Worm (Caenorhabditis elegans) whole organism, young adult: ENCODE data around the gene Y116A8C.468.
A peak's percentile ranks its signal among the peaks of the same experiment; 100 is the strongest.

Experiments used
- B0261.1 ChIP-seq: sonication (generic microtip); optimal IDR thresholded peaks from 2 replicates; lab custom pipeline; 2016; ENCODE audit warnings: mild to moderate bottlenecking, missing genetic modification characterization, moderate library complexity, missing compliant biosample characterization
- B0336.3 ChIP-seq: fragments of 200-800 bp; sonication (Bioruptor generic); IDR thresholded peaks from 2 replicates; pipeline ENCODE4 v1.3.6; 2022; ENCODE audit warnings: missing genetic modification characterization, missing compliant biosample characterization
- D2030.7 ChIP-seq: fragments of 200-800 bp; sonication (Bioruptor generic); IDR thresholded peaks from 2 replicates; pipeline ENCODE4 v1.3.6; 2022; ENCODE audit warnings: missing genetic modification reagents, missing genetic modification characterization, missing compliant biosample characterization
- F10E7.11 ChIP-seq: sonication (generic microtip); optimal IDR thresholded peaks from 2 replicates; lab custom pipeline; 2017; ENCODE audit warnings: mild to moderate bottlenecking, missing genetic modification characterization, moderate library complexity, missing compliant biosample characterization
- F52B5.7 ChIP-seq: sonication (generic microtip); optimal IDR thresholded peaks from 2 replicates; lab custom pipeline; 2016; ENCODE audit warnings: mild to moderate bottlenecking, missing genetic modification characterization, missing compliant biosample characterization
- T26A5.8 ChIP-seq: sonication (generic microtip); optimal IDR thresholded peaks from 2 replicates; lab custom pipeline; 2016; ENCODE audit warnings: missing genetic modification characterization, missing compliant biosample characterization
- Y53F4B.3 ChIP-seq: fragments of 200-800 bp; sonication (Bioruptor generic); IDR thresholded peaks from 2 replicates; pipeline ENCODE4 v1.3.6; 2022; ENCODE audit warnings: missing genetic modification reagents, missing genetic modification characterization, missing compliant biosample characterization
- ZK185.1 ChIP-seq: sonication (generic microtip); optimal IDR thresholded peaks from 2 replicates; lab custom pipeline; 2016; ENCODE audit warnings: mild to moderate bottlenecking, missing genetic modification characterization, missing compliant biosample characterization; ENCODE audit not compliant: poor library complexity, severe bottlenecking
- akir-1 ChIP-seq: fragments of 200-800 bp; sonication (Bioruptor generic); optimal IDR thresholded peaks from 2 replicates; lab custom pipeline; 2018; ENCODE audit warnings: mild to moderate bottlenecking, missing genetic modification characterization, moderate library complexity, missing compliant biosample characterization
- bed-2 ChIP-seq: fragments of 200-800 bp; sonication (Bioruptor generic); IDR thresholded peaks from 2 replicates; pipeline ENCODE4 v1.3.6; 2022; ENCODE audit warnings: missing genetic modification reagents, missing genetic modification characterization, missing compliant biosample characterization
- ceh-91 ChIP-seq: fragments of 200-800 bp; sonication (Bioruptor generic); IDR thresholded peaks from 2 replicates; pipeline ENCODE4 v1.3.6; 2022; ENCODE audit warnings: missing genetic modification reagents, missing genetic modification characterization, missing compliant biosample characterization
- dpff-1 ChIP-seq: sonication (generic microtip); optimal IDR thresholded peaks from 2 replicates; lab custom pipeline; 2017; ENCODE audit warnings: mild to moderate bottlenecking, missing genetic modification characterization, missing compliant biosample characterization
- egl-18 ChIP-seq: fragments of 200-800 bp; sonication (Bioruptor generic); IDR thresholded peaks from 2 replicates; pipeline ENCODE4 v1.3.6; 2022; ENCODE audit warnings: missing genetic modification reagents, missing genetic modification characterization, missing compliant biosample characterization
- egl-44 ChIP-seq: fragments of 200-800 bp; sonication (Bioruptor generic); IDR thresholded peaks from 2 replicates; pipeline ENCODE4 v1.3.6; 2022; ENCODE audit warnings: missing genetic modification reagents, missing genetic modification characterization, missing compliant biosample characterization
- egrh-3 ChIP-seq: fragments of 200-800 bp; sonication (Bioruptor generic); IDR thresholded peaks from 2 replicates; pipeline ENCODE4 v1.3.6; 2022; ENCODE audit warnings: missing genetic modification reagents, missing genetic modification characterization, missing compliant biosample characterization
- fkh-3 ChIP-seq: sonication (generic microtip); optimal IDR thresholded peaks from 2 replicates; lab custom pipeline; 2016; ENCODE audit warnings: mild to moderate bottlenecking, missing genetic modification characterization, missing compliant biosample characterization
- hlh-12 ChIP-seq: sonication (generic microtip); optimal IDR thresholded peaks from 2 replicates; lab custom pipeline; 2016; ENCODE audit warnings: missing genetic modification characterization, missing compliant biosample characterization
- hmg-1.2 ChIP-seq: fragments of 200-800 bp; sonication (Bioruptor generic); IDR thresholded peaks from 2 replicates; pipeline ENCODE4 v1.3.6; 2022; ENCODE audit warnings: missing genetic modification reagents, missing genetic modification characterization, missing compliant biosample characterization
- hmg-20 ChIP-seq: fragments of 200-800 bp; sonication (Bioruptor generic); IDR thresholded peaks from 2 replicates; pipeline ENCODE4 v1.3.6; 2022; ENCODE audit warnings: missing genetic modification reagents, missing genetic modification characterization, missing compliant biosample characterization
- hrde-1 ChIP-seq: sonication (generic microtip); optimal IDR thresholded peaks from 2 replicates; lab custom pipeline; 2016; ENCODE audit warnings: missing genetic modification characterization, mild to moderate bottlenecking, missing compliant biosample characterization, moderate library complexity, missing genotype, missing genetic modification reagents, borderline replicate concordance
- hsf-1 ChIP-seq: fragments of 200-800 bp; sonication (Bioruptor generic); IDR thresholded peaks from 2 replicates; pipeline ENCODE4 v1.3.6; 2022; ENCODE audit warnings: missing genetic modification reagents, missing genetic modification characterization, missing compliant biosample characterization
- let-607 ChIP-seq, 2 experiments: fragments of 200-800 bp in 1 of 2; sonication (Bioruptor generic) in 1 of 2; sonication (generic microtip) in 1 of 2; optimal IDR thresholded peaks; 2 replicates each; lab custom pipeline; 2016 to 2018; ENCODE audit warnings: mild to moderate bottlenecking in 2 of 2, missing compliant biosample characterization in 2 of 2, missing genetic modification characterization in 2 of 2, moderate library complexity in 2 of 2, missing genotype in 1 of 2
- lir-1 ChIP-seq: fragments of 200-800 bp; sonication (Bioruptor generic); conservative IDR thresholded peaks from 2 replicates; pipeline ENCODE4 v1.3.6; 2022; ENCODE audit warnings: missing genetic modification reagents, missing genetic modification characterization, missing compliant biosample characterization
- mel-28 ChIP-seq: sonication (generic microtip); optimal IDR thresholded peaks from 2 replicates; lab custom pipeline; 2016; ENCODE audit warnings: borderline replicate concordance, mild to moderate bottlenecking, missing genetic modification characterization, missing compliant biosample characterization
- nfya-2 ChIP-seq: fragments of 200-800 bp; sonication (Bioruptor generic); IDR thresholded peaks from 2 replicates; pipeline ENCODE4 v1.3.6; 2022; ENCODE audit warnings: missing genetic modification reagents, missing genetic modification characterization, missing compliant biosample characterization
- nhr-120 ChIP-seq: fragments of 200-800 bp; sonication (Bioruptor generic); IDR thresholded peaks from 2 replicates; pipeline ENCODE4 v1.3.6; 2022; ENCODE audit warnings: missing genetic modification characterization, missing compliant biosample characterization
- sea-2 ChIP-seq: fragments of 200-800 bp; sonication (Bioruptor generic); IDR thresholded peaks from 2 replicates; pipeline ENCODE4 v1.3.6; 2022; ENCODE audit warnings: missing genetic modification characterization, missing compliant biosample characterization
- snpc-1.3 ChIP-seq: sonication (generic microtip); optimal IDR thresholded peaks from 2 replicates; lab custom pipeline; 2017; ENCODE audit warnings: missing genetic modification characterization, mild to moderate bottlenecking, missing compliant biosample characterization, antibody characterized with exemption, moderate library complexity, missing genotype, missing genetic modification reagents; ENCODE audit not compliant: insufficient read depth
- tbp1 ChIP-seq: fragments of 200-800 bp; sonication (Bioruptor generic); optimal IDR thresholded peaks from 2 replicates; lab custom pipeline; 2018; ENCODE audit warnings: mild to moderate bottlenecking, missing genetic modification characterization, missing compliant biosample characterization
- tbx-9 ChIP-seq: sonication (generic microtip); optimal IDR thresholded peaks from 2 replicates; lab custom pipeline; 2016; ENCODE audit warnings: borderline replicate concordance, missing genetic modification characterization, inconsistent platforms, missing compliant biosample characterization
- xnd-1 ChIP-seq: sonication (generic microtip); optimal IDR thresholded peaks from 2 replicates; lab custom pipeline; 2016; ENCODE audit warnings: missing genotype, missing genetic modification reagents, missing genetic modification characterization, missing compliant biosample characterization
- zfh-2 ChIP-seq: fragments of 200-800 bp; sonication (Bioruptor generic); conservative IDR thresholded peaks from 2 replicates; pipeline ENCODE4 v1.3.6; 2022; ENCODE audit warnings: missing genetic modification reagents, missing genetic modification characterization, missing compliant biosample characterization
- zim-3 ChIP-seq: sonication (generic microtip); optimal IDR thresholded peaks from 2 replicates; lab custom pipeline; 2017; ENCODE audit warnings: mild to moderate bottlenecking, missing genetic modification characterization, moderate library complexity, missing compliant biosample characterization
- ztf-25 ChIP-seq: fragments of 200-800 bp; sonication (Bioruptor generic); IDR thresholded peaks from 2 replicates; pipeline ENCODE4 v1.3.6; 2022; ENCODE audit warnings: missing genetic modification reagents, missing genetic modification characterization, missing compliant biosample characterization

Y116A8C.468 gene

ce11 chrIV:16931077-16931476 is 12.9 kb downstream of the Y116A8C.468 start, which contains the start of gene Y116A8C.49:
Y116A8C.49 (minus strand) TSS chrIV:16931177.
- TF ChIP-seq akir-1 (GFP tag; lab: Kevin White, UChicago) (no peak), hmg-1.2 (GFP tag; lab: Robert Waterston, UW) (no peak), lir-1 (GFP tag; lab: Robert Waterston, UW) (no peak), zim-3 (tag; lab: Kevin White, UChicago) (no peak), egl-44 (GFP tag; lab: Robert Waterston, UW) (no peak), B0261.1 (tag; lab: Kevin White, UChicago) (no peak), hmg-20 (no peak), F10E7.11 (tag; lab: Kevin White, UChicago) (no peak), hlh-12 (tag; lab: Kevin White, UChicago) (no peak), ceh-91 (no peak), hsf-1 (GFP tag; lab: Robert Waterston, UW) (no peak), nhr-120 (GFP tag; lab: Robert Waterston, UW) (no peak), fkh-3 (tag; lab: Kevin White, UChicago) (no peak), B0336.3 (GFP tag; lab: Robert Waterston, UW) (no peak), let-607 (tag; optimal IDR thresholded peaks at IDR 0.05; lab: Kevin White, UChicago) (no peak), D2030.7 (GFP tag; lab: Robert Waterston, UW) (no peak), xnd-1 (tag; lab: Kevin White, UChicago) (no peak), sea-2 (GFP tag; lab: Robert Waterston, UW) (no peak), snpc-1.3 (tag; lab: Kevin White, UChicago) (no peak)

DNA sequence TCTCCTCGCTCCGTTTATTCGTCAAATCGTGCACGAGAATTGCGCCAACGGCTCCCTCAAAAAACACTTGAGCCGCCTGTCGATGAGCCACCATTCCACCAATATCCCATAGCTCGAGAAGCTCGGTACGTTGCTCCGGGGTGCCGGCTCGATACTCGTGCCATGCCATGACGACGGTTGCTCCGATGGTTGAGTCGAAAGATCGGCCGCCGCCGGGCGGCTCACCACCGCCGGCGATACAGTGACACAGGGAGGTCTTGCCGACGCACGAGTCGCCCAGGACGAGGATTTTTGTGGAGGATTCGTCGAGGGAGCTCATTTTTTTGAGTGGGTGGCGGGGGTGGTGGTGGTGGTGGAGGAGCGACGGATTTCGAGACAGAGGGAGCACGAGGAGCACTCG is 17.9 kb downstream of the Y116A8C.468 start:
- TF ChIP-seq F52B5.7 (tag; lab: Kevin White, UChicago) (peak; percentile 3), egl-18 (GFP tag; lab: Robert Waterston, UW) (no peak), ztf-25 (0 out of 2 replicates have a peak, but pooled peaks have one; percentile 33), egrh-3 (GFP tag; lab: Robert Waterston, UW) (peak; percentile 80; the same call in 1 of the 2 replicates), bed-2 (GFP tag; lab: Robert Waterston, UW) (0 out of 2 replicates have a peak, but pooled peaks have one; percentile 57), lir-1 (GFP tag; lab: Robert Waterston, UW) (no peak), tbx-9 (tag; lab: Kevin White, UChicago) (no peak), zfh-2 (GFP tag; lab: Robert Waterston, UW) (peak; percentile 85)
- TF ChIP-seq, all 124 proteins: peak for 5

ce11 chrIV:16939001-16939400 is 20.8 kb downstream of the Y116A8C.468 start, which contains the start of gene Y116A8C.10:
Y116A8C.10 (minus strand) TSS chrIV:16939101.
- no peak for TF ChIP-seq hrde-1 (tag; lab: Kevin White, UChicago)
- TF ChIP-seq mel-28 = no peak
- TF ChIP-seq ZK185.1 (tag; lab: Kevin White, UChicago) = no peak
- TF ChIP-seq nhr-120 (GFP tag; lab: Robert Waterston, UW) = no peak
- TF ChIP-seq fkh-3 (tag; lab: Kevin White, UChicago) = no peak
- no peak for TF ChIP-seq T26A5.8 (tag; lab: Kevin White, UChicago)
- TF ChIP-seq tbp1 (GFP tag; lab: Kevin White, UChicago) = no peak
- no peak for TF ChIP-seq B0261.1 (tag; lab: Kevin White, UChicago)
- no peak for TF ChIP-seq Y53F4B.3 (GFP tag; lab: Robert Waterston, UW)
- TF ChIP-seq nfya-2 = no peak
- TF ChIP-seq dpff-1 (tag; lab: Kevin White, UChicago) = no peak
